Fruit fly (Drosophila melanogaster): ENCODE data around the gene CG13711.

CG13711 gene

dm6 chr3L:4747119-4747851 lies 10.4 kb upstream of the CG13711 start (continued):
- TF ChIP-seq wek (GFP tag; optimal IDR thresholded peaks at IDR 0.05), result no peak
- TF ChIP-seq lbe (GFP tag; optimal IDR thresholded peaks at IDR 0.05), result no peak
- TF ChIP-seq lilli (GFP tag; optimal IDR thresholded peaks at IDR 0.05), result no peak
- TF ChIP-seq CG8944 (GFP tag; optimal IDR thresholded peaks at IDR 0.05), result no peak
- no peak for TF ChIP-seq zf30C (GFP tag; optimal IDR thresholded peaks at IDR 0.05)
- no peak for TF ChIP-seq CG6254 (GFP tag; optimal IDR thresholded peaks at IDR 0.05)
- TF ChIP-seq gce (GFP tag; IDR thresholded peaks at IDR 0.05), result no peak
- TF ChIP-seq CG34422 (GFP tag; IDR thresholded peaks at IDR 0.05), result 0 out of 3 replicates have a peak, but pooled peaks have one; percentile 16
- TF ChIP-seq Med (GFP tag), result peak; percentile 55
- 0 out of 2 replicates have a peak, but pooled peaks have one; percentile 9 for TF ChIP-seq GATAe (GFP tag; conservative IDR thresholded peaks at IDR 0.05)
- TF ChIP-seq aop (GFP tag; IDR thresholded peaks at IDR 0.05), result no peak
- no peak for TF ChIP-seq maf-S (GFP tag; optimal IDR thresholded peaks at IDR 0.05)
- TF ChIP-seq bab2 (GFP tag; optimal IDR thresholded peaks at IDR 0.05), result no peak
- no peak for TF ChIP-seq Stat92E (GFP tag; optimal IDR thresholded peaks at IDR 0.05)
- no peak for TF ChIP-seq CG12219 (GFP tag; optimal IDR thresholded peaks at IDR 0.05)
- TF ChIP-seq Ets97D (GFP tag; optimal IDR thresholded peaks at IDR 0.05), result no peak
- no peak for TF ChIP-seq E2f2 (GFP tag; IDR thresholded peaks at IDR 0.05)
- TF ChIP-seq Aef1 (GFP tag; IDR thresholded peaks at IDR 0.05), result no peak
- TF ChIP-seq CG8478 (optimal IDR thresholded peaks at IDR 0.05), result no peak
- peak; percentile 23; the same call in 1 of the 2 replicates for TF ChIP-seq Adf1 (GFP tag; IDR thresholded peaks at IDR 0.05)
- TF ChIP-seq CG16779 (GFP tag; IDR thresholded peaks at IDR 0.05), result no peak
- no peak for TF ChIP-seq Dad (GFP tag; optimal IDR thresholded peaks at IDR 0.05)
- no peak for TF ChIP-seq CG4617 (GFP tag; optimal IDR thresholded peaks at IDR 0.05; ENCODE audit: borderline replicate concordance)
- TF ChIP-seq Kr (GFP tag; optimal IDR thresholded peaks at IDR 0.05), result no peak
- TF ChIP-seq pzg (GFP tag; optimal IDR thresholded peaks at IDR 0.05), result no peak
- peak; percentile 68; the same call in 1 of the 3 replicates for TF ChIP-seq CG6175 (GFP tag; IDR thresholded peaks at IDR 0.05)
- TF ChIP-seq Dll (GFP tag; IDR thresholded peaks at IDR 0.05; ENCODE audit: partially characterized antibody), result no peak
- no peak for TF ChIP-seq CG17328 (GFP tag; IDR thresholded peaks at IDR 0.05)
- no peak for TF ChIP-seq HLH4C (GFP tag; IDR thresholded peaks at IDR 0.05; ENCODE audit: partially characterized antibody)
- no peak for TF ChIP-seq CG5953 (GFP tag; IDR thresholded peaks at IDR 0.05)
- no peak for TF ChIP-seq CG32532 (GFP tag; IDR thresholded peaks at IDR 0.05)
- no peak for TF ChIP-seq dm (GFP tag; optimal IDR thresholded peaks at IDR 0.05)
- TF ChIP-seq CG9727 (GFP tag; optimal IDR thresholded peaks at IDR 0.05), result no peak
- no peak for TF ChIP-seq seq (GFP tag; IDR thresholded peaks at IDR 0.05)
- TF ChIP-seq Hey (tag; optimal IDR thresholded peaks at IDR 0.05), result no peak
- no peak for TF ChIP-seq ro (GFP tag; IDR thresholded peaks at IDR 0.05)
- TF ChIP-seq vnd (GFP tag; IDR thresholded peaks at IDR 0.05; ENCODE audit: partially characterized antibody), result no peak
- no peak for TF ChIP-seq ATbp (GFP tag; optimal IDR thresholded peaks at IDR 0.05)
- no peak for TF ChIP-seq CG1603 (tag; optimal IDR thresholded peaks at IDR 0.05)
- TF ChIP-seq CG2875 (GFP tag; optimal IDR thresholded peaks at IDR 0.05), result no peak
- TF ChIP-seq Dbx (GFP tag; IDR thresholded peaks at IDR 0.05), result 0 out of 3 replicates have a peak, but pooled peaks have one; percentile 29
- no peak for TF ChIP-seq Scr (GFP tag; IDR thresholded peaks at IDR 0.05; ENCODE audit: partially characterized antibody)
- TF ChIP-seq CG12155 (GFP tag; optimal IDR thresholded peaks at IDR 0.05), result no peak
- no peak for TF ChIP-seq CG4820 (GFP tag; optimal IDR thresholded peaks at IDR 0.05)
- TF ChIP-seq her (GFP tag; optimal IDR thresholded peaks at IDR 0.05), result no peak
- TF ChIP-seq MESR4 (GFP tag; optimal IDR thresholded peaks at IDR 0.05), result no peak
- TF ChIP-seq CG7556 (GFP tag; optimal IDR thresholded peaks at IDR 0.05), result no peak
- TF ChIP-seq Oli (tag; optimal IDR thresholded peaks at IDR 0.05), result no peak
- TF ChIP-seq wdn (GFP tag; IDR thresholded peaks at IDR 0.05), result no peak
- TF ChIP-seq fu2 (GFP tag; optimal IDR thresholded peaks at IDR 0.05), result no peak
